Worm (Caenorhabditis elegans) whole organism, L4 larva: ENCODE results near the gene clec-78.
A peak's percentile ranks its signal among the peaks of the same experiment; 100 is the strongest.

Source experiments
- F44E2.7 ChIP-seq: fragments of 200-800 bp; sonication (Bioruptor generic); IDR thresholded peaks from 2 replicates; pipeline ENCODE4 v2.1.2; 2022; ENCODE audit warnings: missing genetic modification characterization, missing compliant biosample characterization
- F49E8.2 ChIP-seq: sonication (generic microtip); optimal IDR thresholded peaks from 2 replicates; lab custom pipeline; 2016; ENCODE audit warnings: missing compliant biosample characterization, mild to moderate bottlenecking, missing genetic modification characterization, borderline replicate concordance
- Y75B8A.6 ChIP-seq: fragments of 200-800 bp; sonication (Bioruptor generic); IDR thresholded peaks from 2 replicates; pipeline ENCODE4 v1.3.6; 2022; ENCODE audit warnings: missing genetic modification reagents, missing genetic modification characterization, missing compliant biosample characterization
- aha-1 ChIP-seq: fragments of 150-350 bp; peaks from one replicate; lab custom pipeline; 2014; ENCODE audit warnings: missing biosample characterization, missing genetic modification characterization
- ama-1 ChIP-seq: fragments of 150-350 bp; optimal IDR thresholded peaks from 2 replicates; lab custom pipeline; 2014; ENCODE audit warnings: inconsistent platforms, mixed read lengths
- arid-1 ChIP-seq: fragments of 200-800 bp; sonication (Bioruptor generic); conservative IDR thresholded peaks from 2 replicates; pipeline ENCODE4 v1.3.6; 2022; ENCODE audit warnings: missing genetic modification reagents, missing genetic modification characterization, missing compliant biosample characterization
- ceh-62 ChIP-seq: sonication (generic microtip); optimal IDR thresholded peaks from 2 replicates; lab custom pipeline; 2017; ENCODE audit warnings: missing biosample characterization, missing genetic modification characterization
- ces-1 ChIP-seq: fragments of 150-350 bp; sonication (generic microtip); optimal IDR thresholded peaks from 4 replicates; lab custom pipeline; 2014; ENCODE audit warnings: missing biosample characterization, missing genetic modification reagents, missing genetic modification characterization
- cey-2 ChIP-seq: sonication (generic microtip); optimal IDR thresholded peaks from 3 replicates; lab custom pipeline; 2017; ENCODE audit warnings: missing genetic modification characterization, mild to moderate bottlenecking, missing compliant biosample characterization, antibody characterized with exemption, borderline replicate concordance; ENCODE audit not compliant: insufficient read depth
- ctbp-1 ChIP-seq: fragments of 200-800 bp; sonication (Bioruptor generic); IDR thresholded peaks from 2 replicates; pipeline ENCODE4 v1.3.6; 2022; ENCODE audit warnings: missing genetic modification reagents, missing genetic modification characterization, missing compliant biosample characterization
- daf-16 ChIP-seq, 3 experiments: sonication (generic microtip); optimal IDR thresholded peaks; 2 replicates each; lab custom pipeline; 2016 to 2017; ENCODE audit warnings: missing genetic modification characterization in 3 of 3, missing genetic modification reagents in 3 of 3, mild to moderate bottlenecking in 2 of 3, missing compliant biosample characterization in 2 of 3, missing biosample characterization in 1 of 3, moderate library complexity in 1 of 3
- daf-8 ChIP-seq: fragments of 200-800 bp; sonication (Bioruptor generic); IDR thresholded peaks from 2 replicates; pipeline ENCODE4 v1.3.6; 2022; ENCODE audit warnings: missing genetic modification characterization, missing compliant biosample characterization
- dmd-9 ChIP-seq: fragments of 200-800 bp; sonication (Bioruptor generic); IDR thresholded peaks from 2 replicates; pipeline ENCODE4 v1.3.6; 2022; ENCODE audit warnings: missing genetic modification reagents, missing genetic modification characterization, missing compliant biosample characterization
- dpl-1 ChIP-seq: fragments of 150-350 bp; optimal IDR thresholded peaks from 2 replicates; lab custom pipeline; 2014; ENCODE audit warnings: missing biosample characterization, missing genetic modification reagents, missing genetic modification characterization
- dve-1 ChIP-seq: sonication (generic microtip); optimal IDR thresholded peaks from 2 replicates; lab custom pipeline; 2017; ENCODE audit warnings: antibody characterized with exemption, mild to moderate bottlenecking, missing genetic modification characterization, missing compliant biosample characterization; ENCODE audit not compliant: insufficient read depth
- egl-43 ChIP-seq: fragments of 200-800 bp; sonication (Bioruptor generic); IDR thresholded peaks from 2 replicates; pipeline ENCODE4 v1.3.6; 2022; ENCODE audit warnings: missing genetic modification reagents, missing genetic modification characterization, missing compliant biosample characterization
- hif-1 ChIP-seq, 2 experiments: sonication (generic microtip); optimal IDR thresholded peaks; 2 replicates each; lab custom pipeline; 2016 to 2017; ENCODE audit warnings: missing compliant biosample characterization in 2 of 2, missing genetic modification characterization in 2 of 2, missing genetic modification reagents in 2 of 2, missing genotype in 2 of 2, mild to moderate bottlenecking in 1 of 2
- hlh-11 ChIP-seq: fragments of 200-800 bp; sonication (Bioruptor generic); optimal IDR thresholded peaks from 2 replicates; lab custom pipeline; 2018; ENCODE audit warnings: mild to moderate bottlenecking, missing genetic modification characterization, missing compliant biosample characterization
- hlh-30 ChIP-seq: sonication (generic microtip); optimal IDR thresholded peaks from 2 replicates; lab custom pipeline; 2017; ENCODE audit warnings: antibody characterized with exemption, mild to moderate bottlenecking, missing genetic modification characterization, missing compliant biosample characterization; ENCODE audit not compliant: insufficient read depth
- lin-1 ChIP-seq: fragments of 200-800 bp; sonication (Bioruptor generic); IDR thresholded peaks from 2 replicates; pipeline ENCODE4 v1.3.6; 2022; ENCODE audit warnings: missing genetic modification reagents, missing genetic modification characterization, missing compliant biosample characterization
- lin-13 ChIP-seq: fragments of 150-350 bp; optimal IDR thresholded peaks from 2 replicates; lab custom pipeline; 2014; ENCODE audit warnings: missing biosample characterization, missing genetic modification reagents, missing genetic modification characterization
- lin-15B ChIP-seq: fragments of 150-350 bp; sonication (generic microtip); optimal IDR thresholded peaks from 3 replicates; lab custom pipeline; 2014; ENCODE audit warnings: missing biosample characterization, missing genetic modification characterization
- lin-38 ChIP-seq: fragments of 200-800 bp; sonication (Bioruptor generic); IDR thresholded peaks from 2 replicates; pipeline ENCODE4 v1.3.6; 2022; ENCODE audit warnings: missing genetic modification reagents, missing genetic modification characterization, missing compliant biosample characterization
- lir-3 ChIP-seq: sonication (generic microtip); optimal IDR thresholded peaks from 2 replicates; lab custom pipeline; 2016; ENCODE audit warnings: mild to moderate bottlenecking, missing genetic modification characterization, missing compliant biosample characterization
- lsy-2 ChIP-seq, 2 experiments: fragments of 150-350 bp in 1 of 2; sonication (generic microtip) in 1 of 2; optimal IDR thresholded peaks; 2 replicates each; lab custom pipeline; 2014 to 2017; ENCODE audit warnings: missing biosample characterization in 2 of 2, missing genetic modification characterization in 2 of 2
- madf-9 ChIP-seq: fragments of 200-800 bp; sonication (Bioruptor generic); conservative IDR thresholded peaks from 2 replicates; pipeline ENCODE4 v1.3.6; 2022; ENCODE audit warnings: missing genetic modification reagents, missing genetic modification characterization, missing compliant biosample characterization
- mdl-1 ChIP-seq, 2 experiments: fragments of 150-350 bp in 1 of 2; sonication (generic microtip) in 1 of 2; optimal IDR thresholded peaks; 2 replicates each; lab custom pipeline; 2014 to 2017; ENCODE audit warnings: missing biosample characterization in 2 of 2, missing genetic modification characterization in 2 of 2
- mep-1 ChIP-seq: fragments of 150-350 bp; sonication (generic microtip); optimal IDR thresholded peaks from 3 replicates; lab custom pipeline; 2014; ENCODE audit warnings: missing biosample characterization, missing genetic modification characterization
- mes-2 ChIP-seq: sonication (generic microtip); optimal IDR thresholded peaks from 2 replicates; lab custom pipeline; 2016; ENCODE audit warnings: missing genotype, mild to moderate bottlenecking, missing genetic modification characterization, missing compliant biosample characterization; ENCODE audit not compliant: poor library complexity, severe bottlenecking
- mxl-3 ChIP-seq: fragments of 200-800 bp; sonication (Bioruptor generic); optimal IDR thresholded peaks from 2 replicates; lab custom pipeline; 2018; ENCODE audit warnings: mild to moderate bottlenecking, missing genetic modification characterization, missing compliant biosample characterization
- nhr-10 ChIP-seq: fragments of 150-350 bp; optimal IDR thresholded peaks from 2 replicates; lab custom pipeline; 2014; ENCODE audit warnings: missing biosample characterization, missing genetic modification characterization
- nhr-11 ChIP-seq: fragments of 150-350 bp; optimal IDR thresholded peaks from 2 replicates; lab custom pipeline; 2014; ENCODE audit warnings: missing biosample characterization, missing genetic modification characterization
- nhr-28 ChIP-seq: fragments of 150-350 bp; optimal IDR thresholded peaks from 2 replicates; lab custom pipeline; 2014; ENCODE audit warnings: missing biosample characterization, missing genetic modification characterization
- nhr-6 ChIP-seq: fragments of 150-350 bp; optimal IDR thresholded peaks from 2 replicates; lab custom pipeline; 2014; ENCODE audit warnings: missing biosample characterization, missing genetic modification characterization
- nhr-76 ChIP-seq: fragments of 150-350 bp; optimal IDR thresholded peaks from 2 replicates; lab custom pipeline; 2014; ENCODE audit warnings: missing biosample characterization, missing genetic modification characterization
- nhr-77 ChIP-seq: fragments of 150-350 bp; optimal IDR thresholded peaks from 2 replicates; lab custom pipeline; 2014; ENCODE audit warnings: missing biosample characterization, missing genetic modification characterization
- pha-4 ChIP-seq, 2 experiments: fragments of 150-350 bp in 1 of 2; fragments of 200-800 bp in 1 of 2; sonication (Bioruptor generic) in 1 of 2; IDR thresholded peaks in 1 of 2; optimal IDR thresholded peaks in 1 of 2; 2 replicates each; pipeline versions ENCODE4 v1.3.6 to Lab custom; 2014 to 2022; ENCODE audit warnings: missing genetic modification characterization in 2 of 2, missing genetic modification reagents in 2 of 2, missing biosample characterization in 1 of 2, missing compliant biosample characterization in 1 of 2
- rbr-2 ChIP-seq: sonication (generic microtip); optimal IDR thresholded peaks from 2 replicates; lab custom pipeline; 2016; ENCODE audit warnings: missing genotype, missing genetic modification characterization, missing compliant biosample characterization
- saeg-2 ChIP-seq: fragments of 200-800 bp; sonication (Bioruptor generic); IDR thresholded peaks from 2 replicates; pipeline ENCODE4 v1.3.6; 2022; ENCODE audit warnings: missing genetic modification reagents, missing genetic modification characterization, missing compliant biosample characterization
- set-16 ChIP-seq: fragments of 200-800 bp; sonication (Bioruptor generic); IDR thresholded peaks from 2 replicates; pipeline ENCODE4 v1.3.6; 2022; ENCODE audit warnings: missing genetic modification reagents, missing genetic modification characterization, missing compliant biosample characterization
- spr-1 ChIP-seq: sonication (generic microtip); optimal IDR thresholded peaks from 2 replicates; lab custom pipeline; 2016; ENCODE audit warnings: mild to moderate bottlenecking, missing genetic modification characterization, missing compliant biosample characterization
- tra-1 ChIP-seq: fragments of 200-800 bp; sonication (Bioruptor generic); IDR thresholded peaks from 2 replicates; pipeline ENCODE4 v1.3.6; 2022; ENCODE audit warnings: missing genetic modification reagents, missing genetic modification characterization, missing compliant biosample characterization
- unc-39 ChIP-seq: sonication (generic microtip); optimal IDR thresholded peaks from 2 replicates; lab custom pipeline; 2017; ENCODE audit warnings: missing biosample characterization, missing genetic modification characterization
- zag-1 ChIP-seq: fragments of 150-350 bp; optimal IDR thresholded peaks from 2 replicates; lab custom pipeline; 2014; ENCODE audit warnings: missing biosample characterization, missing genetic modification characterization
- zip-2 ChIP-seq: fragments of 150-350 bp; optimal IDR thresholded peaks from 2 replicates; lab custom pipeline; 2014; ENCODE audit warnings: missing biosample characterization, missing genetic modification characterization
- ztf-11 ChIP-seq: fragments of 150-350 bp; optimal IDR thresholded peaks from 2 replicates; lab custom pipeline; 2014; ENCODE audit warnings: missing biosample characterization, missing genetic modification characterization

clec-78 gene

DNA sequence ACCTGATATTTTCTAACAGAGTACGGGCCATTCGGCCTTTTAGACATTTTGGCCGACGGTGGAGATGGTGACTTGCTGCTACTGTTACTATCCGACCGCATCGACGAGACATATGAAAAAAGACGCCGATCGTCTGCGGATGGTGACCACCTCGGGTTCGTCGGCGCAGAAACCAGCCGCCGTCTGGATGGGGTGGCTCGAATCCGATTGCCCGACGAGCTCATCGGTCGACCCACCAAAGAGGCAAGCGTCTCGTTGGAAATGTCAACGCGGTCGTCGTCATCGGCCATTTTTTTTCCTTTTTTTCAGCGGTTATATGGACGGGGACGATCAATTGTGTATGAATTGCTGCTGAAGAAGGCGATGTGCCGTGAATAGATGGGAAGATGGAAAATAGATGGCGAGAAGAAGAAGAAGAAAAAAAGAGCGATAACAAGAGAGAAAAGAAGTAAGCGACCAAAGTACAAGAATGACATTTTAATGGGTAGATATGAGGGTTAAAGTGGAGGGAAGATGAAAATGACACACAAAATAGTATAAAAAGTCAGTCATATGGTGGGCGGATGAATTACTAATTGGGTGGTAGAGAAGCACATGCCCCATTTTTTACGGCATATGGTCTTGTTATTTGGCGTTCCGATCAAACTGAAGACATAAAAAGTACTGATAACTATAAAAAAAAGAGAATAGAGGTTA, 29.9 kb downstream of the clec-78 start (continued):
- TF ChIP-seq nhr-76 (tag; lab: Kevin White, UChicago) (no peak), ama-1 (peak; percentile 68), ceh-62 (tag; lab: Kevin White, UChicago) (no peak), F44E2.7 (GFP tag; lab: Robert Waterston, UW) (no peak)

DNA sequence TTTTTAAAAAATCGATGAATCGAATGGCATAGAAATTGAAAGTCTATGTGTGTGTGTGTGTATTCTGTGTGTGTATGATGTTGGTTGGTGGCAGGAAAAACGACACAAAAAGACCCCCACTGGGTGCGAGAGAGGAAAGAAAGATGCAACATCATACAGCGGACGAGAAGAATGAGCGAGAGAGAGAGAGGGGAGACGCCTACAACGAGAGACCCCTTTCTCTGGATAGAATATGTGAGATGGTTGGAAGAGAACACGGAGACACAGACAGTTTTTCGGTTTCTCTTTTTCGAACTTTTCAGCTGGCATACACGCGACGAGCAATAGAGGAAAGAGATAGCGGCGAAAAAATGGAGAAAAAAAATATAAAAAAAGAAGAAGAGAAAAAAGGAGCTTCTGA, 30.9 kb downstream of the clec-78 start:
- no peak for TF ChIP-seq Y75B8A.6
- no peak for TF ChIP-seq pha-4 (GFP tag; IDR thresholded peaks at IDR 0.05; lab: Robert Waterston, UW)
- TF ChIP-seq pha-4 (tag; optimal IDR thresholded peaks at IDR 0.05; lab: Kevin White, UChicago): peak; percentile 77
- peak; percentile 99 for TF ChIP-seq aha-1 (tag; lab: Kevin White, UChicago)
- no peak for TF ChIP-seq zag-1
- peak; percentile 38 for TF ChIP-seq mes-2
- TF ChIP-seq cey-2 (tag; lab: Kevin White, UChicago): peak; percentile 19
- TF ChIP-seq mdl-1 (tag; optimal IDR thresholded peaks at IDR 0.05; lab: Kevin White, UChicago): peak; percentile 46 to 94
- TF ChIP-seq nhr-76 (tag; lab: Kevin White, UChicago): peak; percentile 5
- TF ChIP-seq unc-39 (tag; lab: Kevin White, UChicago): no peak
- TF ChIP-seq lin-38 (GFP tag; lab: Robert Waterston, UW): peak; percentile 41
- TF ChIP-seq hif-1 (tag; optimal IDR thresholded peaks at IDR 0.05; lab: Kevin White, UChicago): peak in 1 of 2 experiments; percentile 81
- TF ChIP-seq lin-1 (GFP tag; lab: Robert Waterston, UW): peak; percentile 24; the same call in 1 of the 2 replicates
- TF ChIP-seq egl-43 (GFP tag; lab: Robert Waterston, UW): 0 out of 2 replicates have a peak, but pooled peaks have one; percentile 41
- TF ChIP-seq nhr-11 (tag; lab: Kevin White, UChicago): peak; percentile 79
- TF ChIP-seq dpl-1 (GFP tag; lab: Kevin White, UChicago): peak; percentile 49
- peak; percentile 81; the same call in 1 of the 2 replicates for TF ChIP-seq ctbp-1
- TF ChIP-seq lsy-2 (tag; optimal IDR thresholded peaks at IDR 0.05; lab: Kevin White, UChicago): peak; percentile 66 to 79
- TF ChIP-seq spr-1 (tag; lab: Kevin White, UChicago): peak; percentile 41
- peak; percentile 86 for TF ChIP-seq mep-1 (tag; lab: Kevin White, UChicago)
- TF ChIP-seq dve-1 (tag; lab: Kevin White, UChicago): peak; percentile 85
- peak; percentile 46 for TF ChIP-seq ces-1 (GFP tag; lab: Kevin White, UChicago)
- peak; percentile 71 for TF ChIP-seq nhr-28 (tag; lab: Kevin White, UChicago)
- TF ChIP-seq tra-1 (GFP tag; lab: Robert Waterston, UW): peak; percentile 46
- peak; percentile 33 for TF ChIP-seq nhr-10
- 0 out of 2 replicates have a peak, but pooled peaks have one; percentile 26 for TF ChIP-seq dmd-9
- no peak for TF ChIP-seq F49E8.2 (tag; lab: Kevin White, UChicago)
- TF ChIP-seq nhr-77: peak; percentile 67
- no peak for TF ChIP-seq hlh-30
- TF ChIP-seq daf-16 (GFP tag; optimal IDR thresholded peaks at IDR 0.05; lab: Kevin White, UChicago): no peak
- TF ChIP-seq daf-16 (tag; optimal IDR thresholded peaks at IDR 0.05; lab: Kevin White, UChicago): peak; percentile 20
- TF ChIP-seq ztf-11 (tag; lab: Kevin White, UChicago): no peak
- TF ChIP-seq rbr-2 (tag; lab: Kevin White, UChicago): peak; percentile 83
- no peak for TF ChIP-seq lin-15B (tag; lab: Kevin White, UChicago)
- peak; percentile 45 for TF ChIP-seq lin-13 (GFP tag; lab: Kevin White, UChicago)
- TF ChIP-seq mxl-3 (GFP tag; lab: Kevin White, UChicago): peak; percentile 65
- peak; percentile 9 for TF ChIP-seq ama-1
- 0 out of 2 replicates have a peak, but pooled peaks have one; percentile 34 for TF ChIP-seq saeg-2 (GFP tag; lab: Robert Waterston, UW)
- no peak for TF ChIP-seq zip-2 (tag; lab: Kevin White, UChicago)
- TF ChIP-seq hlh-11 (tag; lab: Kevin White, UChicago): peak; percentile 92
- peak; percentile 44 for TF ChIP-seq set-16 (GFP tag; lab: Robert Waterston, UW)
- no peak for TF ChIP-seq daf-8 (GFP tag; lab: Robert Waterston, UW)
- TF ChIP-seq madf-9 (GFP tag; lab: Robert Waterston, UW): 0 out of 2 replicates have a peak, but pooled peaks have one; percentile 19
- no peak for TF ChIP-seq lir-3 (tag; lab: Kevin White, UChicago)
- TF ChIP-seq arid-1 (GFP tag; lab: Robert Waterston, UW): no peak
- TF ChIP-seq nhr-6 (tag; lab: Kevin White, UChicago): peak; percentile 48
